Fruit fly (Drosophila melanogaster) whole organism, embryonic: ENCODE results near the gene CG13407.

ENCODE experiments used
- CG17328 ChIP-seq: fragments of 200-800 bp; sonication (Bioruptor generic); IDR thresholded peaks from 2 replicates; pipeline ENCODE4 v1.3.6; 2022; ENCODE audit warnings: missing biosample characterization, missing genetic modification characterization
- CG18599 ChIP-seq: fragments of 200-800 bp; sonication (Bioruptor generic); optimal IDR thresholded peaks from 3 replicates; lab custom pipeline; 2017; ENCODE audit warnings: missing biosample characterization, missing genetic modification characterization, mild to moderate bottlenecking, moderate library complexity, missing genetic modification reagents
- Hey ChIP-seq: fragments of 200-800 bp; sonication (Bioruptor generic); optimal IDR thresholded peaks from 3 replicates; lab custom pipeline; 2018; ENCODE audit warnings: missing biosample characterization, mild to moderate bottlenecking, missing genetic modification characterization
- hth ChIP-seq: fragments of >200 bp; optimal IDR thresholded peaks from 2 replicates; lab custom pipeline; 2017; ENCODE audit warnings: inconsistent platforms
- salm ChIP-seq: fragments of 200-800 bp; sonication (Bioruptor generic); optimal IDR thresholded peaks from 2 replicates; lab custom pipeline; 2018; ENCODE audit warnings: missing biosample characterization, mild to moderate bottlenecking, missing genetic modification characterization
- sqz ChIP-seq: fragments of 200-800 bp; sonication (Bioruptor generic); optimal IDR thresholded peaks from 3 replicates; lab custom pipeline; 2018; ENCODE audit warnings: missing biosample characterization, mild to moderate bottlenecking, missing genetic modification characterization
- tap ChIP-seq: fragments of 200-800 bp; optimal IDR thresholded peaks from 3 replicates; lab custom pipeline; 2019; ENCODE audit warnings: missing biosample characterization, mild to moderate bottlenecking, missing genetic modification characterization, moderate library complexity
- twi ChIP-seq: fragments of 200-800 bp; optimal IDR thresholded peaks from 2 replicates; lab custom pipeline; 2019; ENCODE audit warnings: missing biosample characterization, mild to moderate bottlenecking, missing genetic modification characterization, moderate library complexity
- wor ChIP-seq: fragments of 200-800 bp; sonication (Bioruptor generic); IDR thresholded peaks from 2 replicates; pipeline ENCODE4 v1.3.6; 2022; ENCODE audit warnings: missing biosample characterization, missing genetic modification characterization

DNA sequence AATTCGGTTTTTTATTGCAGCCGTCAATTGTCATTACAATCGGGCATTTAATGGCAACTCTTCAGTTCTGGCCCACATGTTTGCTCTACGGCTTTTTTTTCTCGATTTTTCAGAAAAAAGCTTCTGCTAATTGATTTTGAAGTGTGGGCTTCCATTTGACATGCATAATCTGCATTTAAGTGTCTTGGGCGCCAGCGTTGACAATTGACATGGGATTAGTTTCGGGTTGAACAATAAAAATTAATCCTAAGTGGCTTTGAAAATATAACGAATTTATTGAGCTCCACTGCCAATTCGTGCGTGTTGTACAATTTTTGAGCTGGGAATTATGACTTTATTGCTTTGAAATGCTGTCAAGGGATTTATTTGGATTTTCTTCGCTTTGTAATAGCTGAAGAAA lies 43.3 kb downstream of the CG13407 start:
- TF ChIP-seq CG18599 (GFP tag; lab: Kevin White, UChicago) (no peak), wor (GFP tag; lab: Robert Waterston, UW) (no peak), hth (lab: Kevin White, UChicago) (no peak), salm (tag; lab: Kevin White, UChicago) (no peak), Hey (tag; lab: Kevin White, UChicago) (no peak), twi (no peak), CG17328 (GFP tag; lab: Robert Waterston, UW) (no peak), tap (tag; lab: Kevin White, UChicago) (no peak), sqz (GFP tag; lab: Kevin White, UChicago) (no peak)
